Fruit fly (Drosophila melanogaster): ENCODE measurements around the gene Ref1.

DNA sequence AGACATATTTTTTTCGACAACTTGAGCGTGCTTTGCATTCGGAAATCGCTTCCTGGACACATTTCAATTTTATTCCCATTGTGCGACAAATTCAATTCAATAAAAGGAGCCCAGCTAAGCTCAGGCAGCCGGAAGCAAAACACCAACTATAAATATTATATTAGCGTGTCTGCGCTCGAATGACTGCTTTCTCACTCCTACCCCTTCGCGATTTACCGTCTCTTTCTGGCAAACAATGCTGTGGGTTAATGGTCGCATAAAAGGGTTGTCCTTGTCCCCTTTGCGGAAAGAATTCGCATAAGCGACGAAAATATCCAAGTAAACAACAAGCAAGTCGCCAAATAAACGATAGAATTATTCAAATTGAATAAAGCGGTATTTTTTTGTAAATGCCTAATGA, 24.1 kb upstream of the Ref1 start:
- TF ChIP-seq cnc (optimal IDR thresholded peaks at IDR 0.05) (no peak), Crg-1 (GFP tag; optimal IDR thresholded peaks at IDR 0.05) (no peak), Hr96 (GFP tag; optimal IDR thresholded peaks at IDR 0.05) (no peak), kay (GFP tag; ENCODE audit: borderline replicate concordance) (no peak)

Measured in whole organism, adult.